Worm (Caenorhabditis elegans) whole organism, L2 larva: Measurements from ENCODE around the gene F58B4.3.

Experiments used
- Y55F3AM.14 ChIP-seq: fragments of 200-800 bp; sonication (Bioruptor generic); optimal IDR thresholded peaks from 2 replicates; lab custom pipeline; 2018; ENCODE audit warnings: mild to moderate bottlenecking, missing genetic modification characterization, missing compliant biosample characterization
- ZK546.5 ChIP-seq: sonication (generic microtip); optimal IDR thresholded peaks from 2 replicates; lab custom pipeline; 2017; ENCODE audit warnings: missing biosample characterization, missing genetic modification characterization
- egl-27 ChIP-seq: sonication (generic microtip); optimal IDR thresholded peaks from 3 replicates; lab custom pipeline; 2017; ENCODE audit warnings: missing biosample characterization, missing genetic modification reagents, missing genetic modification characterization
- lsy-2 ChIP-seq, 2 experiments: fragments of 150-350 bp in 1 of 2; sonication (generic microtip) in 1 of 2; optimal IDR thresholded peaks; 2 replicates each; lab custom pipeline; 2014 to 2017; ENCODE audit warnings: missing biosample characterization in 2 of 2, missing genetic modification characterization in 2 of 2
- nhr-23 ChIP-seq: fragments of 150-350 bp; optimal IDR thresholded peaks from 2 replicates; lab custom pipeline; 2014; ENCODE audit warnings: missing biosample characterization, missing genetic modification reagents, missing genetic modification characterization
- nhr-77 ChIP-seq: fragments of 150-350 bp; optimal IDR thresholded peaks from 2 replicates; lab custom pipeline; 2014; ENCODE audit warnings: missing biosample characterization, missing genetic modification characterization
- sma-3 ChIP-seq: sonication (generic microtip); optimal IDR thresholded peaks from 2 replicates; lab custom pipeline; 2016; ENCODE audit warnings: missing genetic modification reagents, missing genetic modification characterization, missing compliant biosample characterization
- ztf-1 ChIP-seq: fragments of 200-800 bp; sonication (Bioruptor generic); conservative IDR thresholded peaks from 2 replicates; pipeline ENCODE4 v1.3.6; 2022; ENCODE audit warnings: missing genetic modification characterization, missing compliant biosample characterization

DNA sequence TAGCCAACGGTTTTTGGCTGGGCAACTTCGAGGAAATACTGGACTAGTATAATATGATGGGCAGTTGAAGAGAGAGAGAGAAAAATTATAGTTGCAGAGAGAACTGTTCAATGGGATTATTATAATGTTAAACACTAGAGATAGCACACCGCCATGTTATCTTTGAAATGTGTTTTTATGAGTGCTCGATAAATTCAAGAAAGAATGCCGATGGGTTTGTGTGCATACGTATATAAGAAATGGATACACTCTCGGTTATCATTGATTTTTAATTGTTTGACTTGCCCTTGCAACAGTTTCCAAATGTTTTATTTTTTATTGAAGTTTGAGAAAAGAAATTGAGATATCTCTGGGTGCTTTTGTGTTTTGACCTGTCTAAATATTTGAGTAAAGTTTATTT lies 7.1 kb downstream of the F58B4.3 start, which contains the start of gene F17C11.12:
- TF ChIP-seq nhr-77 (tag; lab: Kevin White, UChicago) (no peak), sma-3 (GFP tag; lab: Kevin White, UChicago) (no peak), Y55F3AM.14 (GFP tag; lab: Kevin White, UChicago) (no peak), ZK546.5 (tag; lab: Kevin White, UChicago) (no peak), ztf-1 (no peak), lsy-2 (tag; optimal IDR thresholded peaks at IDR 0.05; lab: Kevin White, UChicago) (no peak), nhr-23 (tag; lab: Kevin White, UChicago) (no peak), egl-27 (tag; lab: Kevin White, UChicago) (no peak)
